Worm (Caenorhabditis elegans): ENCODE data around the gene mrpl-50.

mrpl-50 gene

ce11 chrII:8969251-8970183, 39.9 kb downstream of the mrpl-50 start, which contains the start of the genes szy-20 and C18E9.5 (continued):
- TF ChIP-seq K02D7.2 (tag; optimal IDR thresholded peaks at IDR 0.05) (peak; percentile 6), pha-4 (tag; optimal IDR thresholded peaks at IDR 0.05) (no peak), lim-6 (tag; optimal IDR thresholded peaks at IDR 0.05) (no peak), hlh-6 (tag; optimal IDR thresholded peaks at IDR 0.05) (no peak), sox-4 (tag; optimal IDR thresholded peaks at IDR 0.05) (no peak), nhr-232 (tag; optimal IDR thresholded peaks at IDR 0.05) (peak; percentile 0), pag-3 (tag; optimal IDR thresholded peaks at IDR 0.05; ENCODE audit: borderline replicate concordance) (no peak), ceh-22 (tag; optimal IDR thresholded peaks at IDR 0.05) (no peak), sdc-2 (tag; optimal IDR thresholded peaks at IDR 0.05) (no peak), ceh-19 (GFP tag; optimal IDR thresholded peaks at IDR 0.05) (peak; percentile 34), unc-55 (GFP tag; optimal IDR thresholded peaks at IDR 0.05) (no peak), ahr-1 (tag; optimal IDR thresholded peaks at IDR 0.05) (no peak), C08G9.2 (tag; optimal IDR thresholded peaks at IDR 0.05) (no peak), pha-2 (tag; optimal IDR thresholded peaks at IDR 0.05) (no peak), ceh-6 (GFP tag; optimal IDR thresholded peaks at IDR 0.05) (no peak), ets-4 (tag; optimal IDR thresholded peaks at IDR 0.05) (no peak), pqm-1 (tag; optimal IDR thresholded peaks at IDR 0.05) (no peak), fax-1 (tag; optimal IDR thresholded peaks at IDR 0.05) (no peak), che-1 (tag; optimal IDR thresholded peaks at IDR 0.05) (no peak), unc-42 (tag; optimal IDR thresholded peaks at IDR 0.05) (peak; percentile 67), F13H6.1 (tag; optimal IDR thresholded peaks at IDR 0.05) (no peak), elt-2 (tag; optimal IDR thresholded peaks at IDR 0.05) (peak; percentile 26), ttx-3 (tag; optimal IDR thresholded peaks at IDR 0.05) (no peak), sox-2 (GFP tag; IDR thresholded peaks at IDR 0.05) (no peak), pax-1 (tag; optimal IDR thresholded peaks at IDR 0.05) (no peak), npax-4 (tag; optimal IDR thresholded peaks at IDR 0.05) (no peak), hlh-13 (GFP tag; optimal IDR thresholded peaks at IDR 0.05) (no peak), hlh-30 (tag; optimal IDR thresholded peaks at IDR 0.05; ENCODE audit: insufficient read depth) (peak; percentile 21), unc-86 (tag; optimal IDR thresholded peaks at IDR 0.05) (peak; percentile 35), nfya-1 (tag; optimal IDR thresholded peaks at IDR 0.05) (peak; percentile 67), T23F11.4 (GFP tag; optimal IDR thresholded peaks at IDR 0.05) (no peak), fkh-10 (GFP tag; optimal IDR thresholded peaks at IDR 0.05) (no peak), K09A11.1 (tag; optimal IDR thresholded peaks at IDR 0.05; ENCODE audit: insufficient read depth) (peak; percentile 1), zip-5 (tag; optimal IDR thresholded peaks at IDR 0.05) (peak; percentile 19), lin-11 (tag; optimal IDR thresholded peaks at IDR 0.05) (no peak), Y22D7AL.16 (tag; optimal IDR thresholded peaks at IDR 0.05) (no peak), ceh-48 (tag; optimal IDR thresholded peaks at IDR 0.05) (peak; percentile 24), tbx-7 (tag; optimal IDR thresholded peaks at IDR 0.05) (peak; percentile 14), ceh-24 (tag; optimal IDR thresholded peaks at IDR 0.05) (no peak), rnt-1 (tag; optimal IDR thresholded peaks at IDR 0.05) (no peak), ceh-9 (tag; optimal IDR thresholded peaks at IDR 0.05) (no peak), hlh-8 (tag; optimal IDR thresholded peaks at IDR 0.05) (no peak), gmeb-2 (tag; optimal IDR thresholded peaks at IDR 0.05) (no peak), eyg-1 (tag; optimal IDR thresholded peaks at IDR 0.05) (no peak), C38D4.7 (GFP tag; optimal IDR thresholded peaks at IDR 0.05) (no peak), hlh-15 (tag; optimal IDR thresholded peaks at IDR 0.05) (no peak), pros-1 (tag; optimal IDR thresholded peaks at IDR 0.05) (no peak), madf-2 (tag; optimal IDR thresholded peaks at IDR 0.05) (peak; percentile 8)

All from whole organism, late embryonic.